Worm (Caenorhabditis elegans): ENCODE data around the gene srd-5.

The srd-5 gene

DNA sequence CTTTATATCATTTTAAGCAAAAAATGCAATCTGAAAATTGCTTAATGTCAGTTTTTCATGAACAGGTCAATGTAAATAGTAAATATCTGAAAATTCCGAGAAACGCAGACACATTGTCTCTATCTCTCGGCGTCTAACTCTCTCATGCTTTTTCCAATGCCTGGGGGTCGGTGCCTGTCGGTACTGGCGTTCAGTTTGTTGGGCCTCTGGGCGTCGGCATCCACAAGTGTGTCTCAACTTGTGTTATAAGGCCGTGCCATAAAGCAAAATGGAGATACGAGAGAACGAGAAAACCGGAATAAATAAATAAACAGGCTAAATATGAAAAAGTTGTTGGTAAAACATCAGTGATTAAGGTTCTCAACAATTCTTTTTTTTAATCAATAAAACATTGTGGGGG is 7.1 kb downstream of the srd-5 start:
- TF ChIP-seq B0310.2 (tag; optimal IDR thresholded peaks at IDR 0.05), result no peak
- no peak for TF ChIP-seq F13C5.2 (tag; optimal IDR thresholded peaks at IDR 0.05)
- TF ChIP-seq tra-4 (tag; optimal IDR thresholded peaks at IDR 0.05), result no peak
- TF ChIP-seq ceh-13 (GFP tag; optimal IDR thresholded peaks at IDR 0.05), result no peak
- no peak for TF ChIP-seq ceh-36 (tag; optimal IDR thresholded peaks at IDR 0.05)
- no peak for TF ChIP-seq ama-1 (optimal IDR thresholded peaks at IDR 0.05)

- no peak for TF ChIP-seq ceh-36 (tag; optimal IDR thresholded peaks at IDR 0.05)
- TF ChIP-seq hmg-4 (GFP tag; optimal IDR thresholded peaks at IDR 0.05), result no peak
- TF ChIP-seq tbx-37 (GFP tag; conservative IDR thresholded peaks at IDR 0.05), result no peak
- no peak for TF ChIP-seq hmbx-1 (tag; optimal IDR thresholded peaks at IDR 0.05)
- TF ChIP-seq B0310.2 (tag; optimal IDR thresholded peaks at IDR 0.05), result no peak
- TF ChIP-seq flt-1 (GFP tag; IDR thresholded peaks at IDR 0.05), result no peak
- no peak for TF ChIP-seq aly-1 (tag; optimal IDR thresholded peaks at IDR 0.05)
- TF ChIP-seq pes-1 (GFP tag; IDR thresholded peaks at IDR 0.05), result no peak
- no peak for TF ChIP-seq ama-1 (optimal IDR thresholded peaks at IDR 0.05)
- TF ChIP-seq sea-1 (GFP tag; conservative IDR thresholded peaks at IDR 0.05), result no peak
Observed at ce11 chrIV:5666115-5667028, 8.0 kb downstream of the srd-5 start.

DNA sequence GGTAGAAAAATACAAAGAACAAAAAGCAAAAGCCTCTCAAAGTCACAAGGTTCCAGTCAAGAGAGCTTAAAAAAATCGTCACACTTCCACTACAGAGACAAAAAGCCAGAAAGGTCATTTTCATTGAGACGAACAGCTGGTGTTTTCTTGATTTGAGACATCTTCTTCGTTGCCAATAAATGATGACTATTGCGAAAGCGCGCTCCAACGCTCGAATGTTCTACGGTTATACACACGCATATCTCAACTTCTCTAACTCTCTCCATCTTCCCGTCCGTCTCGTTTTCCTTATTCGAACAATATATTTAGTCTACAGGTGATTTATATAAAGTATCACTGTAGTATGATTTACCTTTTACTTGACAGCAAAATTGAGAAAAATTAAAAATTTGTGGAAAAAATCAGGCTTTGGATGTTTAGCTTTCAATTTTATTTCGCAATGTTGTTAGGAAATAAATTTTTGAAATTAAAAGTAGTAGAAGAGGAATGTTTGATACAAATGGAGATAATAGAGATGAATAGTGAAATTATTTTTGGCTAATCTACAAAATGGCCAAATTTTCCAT is 8.9 kb downstream of the srd-5 start:
- TF ChIP-seq aly-1 (tag; optimal IDR thresholded peaks at IDR 0.05) (no peak), flt-1 (GFP tag; IDR thresholded peaks at IDR 0.05) (no peak), ama-1 (optimal IDR thresholded peaks at IDR 0.05) (no peak), sea-1 (GFP tag; conservative IDR thresholded peaks at IDR 0.05) (no peak), B0310.2 (tag; optimal IDR thresholded peaks at IDR 0.05) (no peak), scrt-1 (GFP tag; IDR thresholded peaks at IDR 0.05) (no peak), tbx-37 (GFP tag; conservative IDR thresholded peaks at IDR 0.05) (no peak), tbx-11 (GFP tag; IDR thresholded peaks at IDR 0.05) (no peak), pes-1 (GFP tag; IDR thresholded peaks at IDR 0.05) (no peak), hmbx-1 (tag; optimal IDR thresholded peaks at IDR 0.05) (no peak), F13C5.2 (tag; optimal IDR thresholded peaks at IDR 0.05) (no peak)

- TF ChIP-seq tbx-37 (GFP tag; conservative IDR thresholded peaks at IDR 0.05) (no peak), pes-1 (GFP tag; IDR thresholded peaks at IDR 0.05) (no peak), sea-1 (GFP tag; conservative IDR thresholded peaks at IDR 0.05) (no peak), hmg-4 (GFP tag; optimal IDR thresholded peaks at IDR 0.05) (no peak), ets-7 (tag; optimal IDR thresholded peaks at IDR 0.05) (no peak), scrt-1 (GFP tag; IDR thresholded peaks at IDR 0.05) (no peak), B0310.2 (tag; optimal IDR thresholded peaks at IDR 0.05) (no peak), ceh-36 (tag; optimal IDR thresholded peaks at IDR 0.05) (no peak), ceh-13 (GFP tag; optimal IDR thresholded peaks at IDR 0.05) (no peak)
Observed at ce11 chrIV:5664375-5665004, 9.8 kb downstream of the srd-5 start, which contains the start of gene bec-1. bec-1 (minus strand) TSS chrIV:5664425.

DNA sequence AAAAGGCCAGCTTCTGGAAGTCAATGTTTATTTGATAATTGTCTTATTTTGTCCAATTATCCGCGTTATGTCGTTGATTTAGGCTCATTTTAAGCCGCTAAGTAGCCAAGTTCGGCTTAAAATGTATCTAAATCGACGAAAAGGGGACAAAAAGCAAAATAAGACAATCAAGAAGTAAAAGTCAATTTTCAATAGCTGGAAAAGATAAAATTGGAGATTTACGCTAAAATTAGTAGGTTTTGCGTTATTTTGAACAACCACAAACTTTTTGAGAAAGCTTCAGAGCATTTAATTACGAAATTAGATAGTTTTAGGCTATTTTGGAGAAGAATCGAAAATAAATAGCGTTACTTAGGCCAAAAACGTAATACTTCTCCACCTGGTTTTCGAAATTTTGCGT is 11.4 kb downstream of the srd-5 start:
- TF ChIP-seq hmg-4 (GFP tag; optimal IDR thresholded peaks at IDR 0.05), result no peak
- TF ChIP-seq tbx-37 (GFP tag; conservative IDR thresholded peaks at IDR 0.05), result no peak

ce11 chrIV:5662073-5662472 is 12.3 kb downstream of the srd-5 start:
- TF ChIP-seq flt-1 (GFP tag; IDR thresholded peaks at IDR 0.05) (no peak), sea-1 (GFP tag; conservative IDR thresholded peaks at IDR 0.05) (no peak), ama-1 (optimal IDR thresholded peaks at IDR 0.05) (no peak), tra-4 (tag; optimal IDR thresholded peaks at IDR 0.05) (no peak), tbx-11 (GFP tag; IDR thresholded peaks at IDR 0.05) (no peak), pes-1 (GFP tag; IDR thresholded peaks at IDR 0.05) (no peak), ets-7 (tag; optimal IDR thresholded peaks at IDR 0.05) (no peak)

DNA sequence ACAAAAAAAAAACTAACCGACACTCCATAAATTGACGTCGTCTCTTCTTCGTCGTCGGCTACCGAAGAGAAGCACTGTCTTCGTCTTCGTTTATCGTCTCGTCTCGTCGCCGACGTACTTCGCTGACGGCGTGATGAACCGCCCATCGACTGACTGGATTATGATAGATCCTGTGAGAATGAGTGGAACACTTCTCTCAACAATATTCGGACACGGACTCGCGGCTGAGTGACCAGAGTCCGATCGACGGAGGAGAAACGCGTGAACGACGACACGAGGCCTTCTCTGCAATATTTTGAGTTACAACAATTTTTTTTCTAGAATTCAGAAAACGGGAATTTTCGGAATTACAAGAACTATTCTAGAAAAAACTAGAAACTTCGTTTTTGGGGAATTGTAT is 14.1 kb downstream of the srd-5 start, which contains the start of gene skn-1:
TSS of gene skn-1 (minus strand) at position 146 of the 400 bp plus-strand sequence.
- TF ChIP-seq sea-1 (GFP tag; conservative IDR thresholded peaks at IDR 0.05) (no peak), F13C5.2 (tag; optimal IDR thresholded peaks at IDR 0.05) (no peak), ceh-36 (tag; optimal IDR thresholded peaks at IDR 0.05) (no peak), tbx-11 (GFP tag; IDR thresholded peaks at IDR 0.05) (no peak), tra-4 (tag; optimal IDR thresholded peaks at IDR 0.05) (no peak), hnd-1 (tag; optimal IDR thresholded peaks at IDR 0.05) (no peak), tbx-37 (GFP tag; conservative IDR thresholded peaks at IDR 0.05) (no peak), hmbx-1 (tag; optimal IDR thresholded peaks at IDR 0.05) (no peak), aly-1 (tag; optimal IDR thresholded peaks at IDR 0.05) (no peak), ets-7 (tag; optimal IDR thresholded peaks at IDR 0.05) (no peak), ceh-13 (GFP tag; optimal IDR thresholded peaks at IDR 0.05) (no peak), flt-1 (GFP tag; IDR thresholded peaks at IDR 0.05) (no peak; the same call in 1 of the 2 replicates), hmg-4 (GFP tag; optimal IDR thresholded peaks at IDR 0.05) (no peak), pes-1 (GFP tag; IDR thresholded peaks at IDR 0.05) (no peak), ama-1 (optimal IDR thresholded peaks at IDR 0.05) (no peak), B0310.2 (tag; optimal IDR thresholded peaks at IDR 0.05) (no peak)
